Worm (Caenorhabditis elegans) whole organism, young adult: Measurements from ENCODE around the gene emb-1.

ENCODE experiments used
- D2030.7 ChIP-seq: fragments of 200-800 bp; sonication (Bioruptor generic); IDR thresholded peaks from 2 replicates; pipeline ENCODE4 v1.3.6; 2022; ENCODE audit warnings: missing genetic modification reagents, missing genetic modification characterization, missing compliant biosample characterization
- Y53G8AR.9 ChIP-seq: fragments of 200-800 bp; sonication (Bioruptor generic); conservative IDR thresholded peaks from 2 replicates; pipeline ENCODE4 v1.3.6; 2022; ENCODE audit warnings: missing genetic modification reagents, missing genetic modification characterization, missing compliant biosample characterization
- atf-7 ChIP-seq: sonication (generic microtip); optimal IDR thresholded peaks from 2 replicates; lab custom pipeline; 2017; ENCODE audit warnings: mild to moderate bottlenecking, missing genetic modification characterization, missing compliant biosample characterization
- cebp-1 ChIP-seq, 2 experiments: fragments of 200-800 bp in 1 of 2; sonication (Bioruptor generic) in 1 of 2; sonication (generic microtip) in 1 of 2; IDR thresholded peaks in 1 of 2; optimal IDR thresholded peaks in 1 of 2; 2 replicates each; pipeline versions ENCODE4 v1.3.6 to Lab custom; 2017 to 2022; ENCODE audit warnings: missing compliant biosample characterization in 2 of 2, missing genetic modification characterization in 2 of 2, mild to moderate bottlenecking in 1 of 2, missing genetic modification reagents in 1 of 2, moderate library complexity in 1 of 2
- ceh-40 ChIP-seq: fragments of 200-800 bp; sonication (Bioruptor generic); IDR thresholded peaks from 2 replicates; pipeline ENCODE4 v1.3.6; 2022; ENCODE audit warnings: missing genetic modification characterization, missing compliant biosample characterization
- dpl-1 ChIP-seq: fragments of 150-350 bp; optimal IDR thresholded peaks from 2 replicates; lab custom pipeline; 2014; ENCODE audit warnings: missing biosample characterization, missing genetic modification reagents, missing genetic modification characterization
- efl-1 ChIP-seq: fragments of 150-350 bp; optimal IDR thresholded peaks from 2 replicates; lab custom pipeline; 2014; ENCODE audit warnings: missing biosample characterization, missing genetic modification reagents, missing genetic modification characterization
- madf-10 ChIP-seq: sonication (generic microtip); optimal IDR thresholded peaks from 2 replicates; lab custom pipeline; 2016; ENCODE audit warnings: mild to moderate bottlenecking, missing genetic modification characterization, missing compliant biosample characterization
- sea-2 ChIP-seq: fragments of 200-800 bp; sonication (Bioruptor generic); IDR thresholded peaks from 2 replicates; pipeline ENCODE4 v1.3.6; 2022; ENCODE audit warnings: missing genetic modification characterization, missing compliant biosample characterization
- tbp1 ChIP-seq: fragments of 200-800 bp; sonication (Bioruptor generic); optimal IDR thresholded peaks from 2 replicates; lab custom pipeline; 2018; ENCODE audit warnings: mild to moderate bottlenecking, missing genetic modification characterization, missing compliant biosample characterization
- unc-62 ChIP-seq: fragments of 150-350 bp; optimal IDR thresholded peaks from 2 replicates; lab custom pipeline; 2014; ENCODE audit warnings: missing biosample characterization, missing genetic modification reagents, missing genetic modification characterization
- xnd-1 ChIP-seq: sonication (generic microtip); optimal IDR thresholded peaks from 2 replicates; lab custom pipeline; 2016; ENCODE audit warnings: missing genotype, missing genetic modification reagents, missing genetic modification characterization, missing compliant biosample characterization

ce11 chrIII:5172470-5172869 lies 769 bp upstream of the emb-1 start, which contains the start of gene K10D2.5:
- TF ChIP-seq tbp1 (GFP tag; lab: Kevin White, UChicago), result peak; percentile 73
- peak; percentile 55 for TF ChIP-seq atf-7 (tag; lab: Kevin White, UChicago)
- peak; percentile 91 for TF ChIP-seq ceh-40 (GFP tag; lab: Robert Waterston, UW)
- peak; percentile 77 for TF ChIP-seq dpl-1 (GFP tag; lab: Kevin White, UChicago)
- TF ChIP-seq xnd-1 (tag; lab: Kevin White, UChicago), result peak; percentile 27
- TF ChIP-seq madf-10, result peak; percentile 92
- peak; percentile 90 for TF ChIP-seq cebp-1 (GFP tag; IDR thresholded peaks at IDR 0.05; lab: Robert Waterston, UW)
- TF ChIP-seq cebp-1 (tag; optimal IDR thresholded peaks at IDR 0.05; lab: Kevin White, UChicago), result peak; percentile 81
- peak; percentile 92 for TF ChIP-seq Y53G8AR.9 (GFP tag; lab: Robert Waterston, UW)
- peak; percentile 99 for TF ChIP-seq D2030.7 (GFP tag; lab: Robert Waterston, UW)
- no peak for TF ChIP-seq unc-62 (GFP tag; lab: Kevin White, UChicago)
- TF ChIP-seq sea-2 (GFP tag; lab: Robert Waterston, UW), result no peak
- TF ChIP-seq efl-1 (GFP tag; lab: Kevin White, UChicago), result peak; percentile 78
